Fruit fly (Drosophila melanogaster) whole organism, adult: ENCODE results near the gene r2d2.

Source experiments
- CG14711 ChIP-seq: fragments of 200-800 bp; sonication (Bioruptor generic); optimal IDR thresholded peaks from 2 replicates; lab custom pipeline; 2018; ENCODE audit warnings: missing biosample characterization, mild to moderate bottlenecking, missing genetic modification characterization, moderate library complexity
- CG7101 ChIP-seq: fragments of 200-800 bp; sonication (Bioruptor generic); optimal IDR thresholded peaks from 2 replicates; lab custom pipeline; 2018; ENCODE audit warnings: missing biosample characterization, mild to moderate bottlenecking, missing genetic modification characterization, moderate library complexity
- Clk ChIP-seq: fragments of 200-800 bp; sonication (Bioruptor generic); optimal IDR thresholded peaks from 2 replicates; lab custom pipeline; 2017; ENCODE audit warnings: missing biosample characterization, missing genetic modification characterization
- Mnt ChIP-seq: fragments of 200-800 bp; sonication (Bioruptor generic); optimal IDR thresholded peaks from 2 replicates; lab custom pipeline; 2016; ENCODE audit warnings: missing biosample characterization, mild to moderate bottlenecking, missing genetic modification characterization
- bab1 ChIP-seq: fragments of 200-800 bp; sonication (Bioruptor generic); optimal IDR thresholded peaks from 3 replicates; lab custom pipeline; 2019; ENCODE audit warnings: missing biosample characterization, mild to moderate bottlenecking, missing genetic modification characterization, moderate library complexity

DNA sequence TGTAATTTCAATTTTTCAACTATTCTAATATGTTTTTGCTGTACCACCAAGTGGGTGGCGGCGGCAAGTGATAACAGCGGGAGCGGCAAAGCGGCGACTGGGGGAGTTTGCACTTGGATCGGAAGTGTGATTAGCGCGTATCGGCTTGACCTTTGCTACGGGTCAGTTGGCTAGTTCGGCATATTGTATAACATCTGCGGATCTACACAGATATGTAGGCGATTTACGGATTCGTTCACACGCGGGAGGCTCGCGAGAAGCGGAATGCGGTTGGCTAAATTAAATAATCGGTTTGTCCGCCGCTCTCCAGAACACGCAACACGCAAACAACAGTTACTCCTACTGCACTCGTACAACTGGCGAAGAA lies 9.9 kb upstream of the r2d2 start:
- TF ChIP-seq CG14711 (tag; lab: Kevin White, UChicago) (no peak), Clk (GFP tag; lab: Kevin White, UChicago) (no peak), bab1 (GFP tag; lab: Kevin White, UChicago) (no peak), CG7101 (no peak), Mnt (GFP tag; lab: Kevin White, UChicago) (no peak)
